Fruit fly (Drosophila melanogaster) Kc167 (cell line): ENCODE results near the gene krz.

Experiments used
- Myc ChIP-seq: fragments of >200 bp; optimal IDR thresholded peaks from 2 replicates; lab custom pipeline; 2017; ENCODE audit warnings: missing external identifiers
- Sin3A ChIP-seq: fragments of >200 bp; optimal IDR thresholded peaks from 2 replicates; lab custom pipeline; 2018; ENCODE audit warnings: missing external identifiers
- h ChIP-seq: fragments of >200 bp; optimal IDR thresholded peaks from 3 replicates; lab custom pipeline; 2018; ENCODE audit warnings: missing external identifiers
- insv ChIP-seq: fragments of >200 bp; optimal IDR thresholded peaks from 3 replicates; lab custom pipeline; 2018; ENCODE audit warnings: missing external identifiers
- psq ChIP-seq: fragments of >200 bp; optimal IDR thresholded peaks from 2 replicates; lab custom pipeline; 2017; ENCODE audit warnings: missing external identifiers
- ttk ChIP-seq: sonication (Bioruptor generic); optimal IDR thresholded peaks from 2 replicates; lab custom pipeline; 2017; ENCODE audit warnings: missing external identifiers

The krz gene

dm6 chr3R:32051782-32052503 lies at the start of gene krz, which contains the start of gene mod:
Gene krz (minus strand): TSS chr3R:32051993.
Gene mod (plus strand): TSS chr3R:32052060.
- no peak for TF ChIP-seq Myc
- no peak for TF ChIP-seq ttk (lab: Kevin White, UChicago)
- TF ChIP-seq insv (lab: Kevin White, UChicago), result no peak
- TF ChIP-seq psq (lab: Kevin White, UChicago), result no peak
- TF ChIP-seq h (lab: Kevin White, UChicago), result no peak

DNA sequence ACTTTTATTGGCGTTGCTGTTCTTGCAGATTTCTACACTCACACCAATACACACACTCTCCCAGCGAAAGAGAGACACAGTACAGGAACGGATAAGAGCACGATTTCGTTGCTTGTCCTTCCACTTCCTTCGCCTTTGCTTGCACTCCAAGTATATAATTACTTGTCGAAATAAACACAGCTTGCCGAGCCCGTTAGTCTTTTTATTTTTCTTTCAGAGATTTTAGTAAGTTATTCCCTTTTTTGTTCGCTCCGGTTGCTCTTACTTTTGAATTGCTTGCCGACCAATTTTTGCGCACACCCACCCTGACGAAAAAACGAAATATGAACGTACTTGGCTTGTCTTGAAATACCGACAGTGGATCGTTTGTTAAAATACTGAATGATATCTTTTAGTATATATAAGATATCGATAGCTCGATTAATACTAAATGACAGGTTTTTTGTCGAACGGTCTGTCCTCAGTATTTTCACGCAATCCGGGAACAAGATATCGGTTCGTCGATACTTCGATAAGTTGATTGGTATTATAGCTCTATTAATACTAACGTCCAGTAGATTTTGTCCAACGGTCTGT lies 16.4 kb upstream of the krz start, which contains the start of gene Map205:
Map205 (minus strand) TSS at position 332 of the 576 bp plus-strand sequence.
- TF ChIP-seq h (lab: Kevin White, UChicago) (peak; percentile 50), ttk (lab: Kevin White, UChicago) (no peak)

dm6 chr3R:32060214-32060613 lies 8.4 kb upstream of the krz start:
- no peak for TF ChIP-seq psq (lab: Kevin White, UChicago)
- no peak for TF ChIP-seq ttk (lab: Kevin White, UChicago)
- TF ChIP-seq h (lab: Kevin White, UChicago), result no peak
- no peak for TF ChIP-seq Sin3A (lab: Kevin White, UChicago)
- no peak for TF ChIP-seq insv (lab: Kevin White, UChicago)
- TF ChIP-seq Myc, result no peak

DNA sequence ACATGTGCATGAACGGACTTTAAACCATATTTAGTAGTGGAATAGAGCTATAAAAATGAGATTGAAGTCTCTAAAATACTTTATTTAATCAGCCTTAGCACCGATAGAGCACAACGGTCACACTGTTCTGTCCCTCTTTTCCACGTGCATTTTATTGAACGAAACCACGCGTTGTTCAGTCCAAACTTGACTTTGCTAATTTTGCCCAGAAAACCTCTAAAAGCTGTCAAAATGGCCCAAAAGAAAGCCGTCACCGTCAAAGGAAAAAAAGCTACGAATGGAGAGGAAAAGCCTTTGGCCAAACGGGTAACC lies 667 bp upstream of the krz start:
- TF ChIP-seq psq (lab: Kevin White, UChicago), result no peak
- no peak for TF ChIP-seq h (lab: Kevin White, UChicago)
- TF ChIP-seq ttk (lab: Kevin White, UChicago), result no peak
- TF ChIP-seq Sin3A (lab: Kevin White, UChicago), result no peak
- TF ChIP-seq insv (lab: Kevin White, UChicago), result no peak
- no peak for TF ChIP-seq Myc

- TF ChIP-seq h (lab: Kevin White, UChicago), result no peak
- no peak for TF ChIP-seq Myc
- TF ChIP-seq ttk (lab: Kevin White, UChicago), result no peak
- no peak for TF ChIP-seq insv (lab: Kevin White, UChicago)
- TF ChIP-seq Sin3A (lab: Kevin White, UChicago), result no peak
- no peak for TF ChIP-seq psq (lab: Kevin White, UChicago)
Observed at dm6 chr3R:32050685-32051084, 1.1 kb downstream of the krz start.

dm6 chr3R:32046658-32047057 lies 5.1 kb downstream of the krz start:
- TF ChIP-seq ttk (lab: Kevin White, UChicago), result no peak
- TF ChIP-seq insv (lab: Kevin White, UChicago), result no peak
- TF ChIP-seq Sin3A (lab: Kevin White, UChicago), result no peak
- no peak for TF ChIP-seq h (lab: Kevin White, UChicago)
- no peak for TF ChIP-seq psq (lab: Kevin White, UChicago)
- TF ChIP-seq Myc, result no peak

DNA sequence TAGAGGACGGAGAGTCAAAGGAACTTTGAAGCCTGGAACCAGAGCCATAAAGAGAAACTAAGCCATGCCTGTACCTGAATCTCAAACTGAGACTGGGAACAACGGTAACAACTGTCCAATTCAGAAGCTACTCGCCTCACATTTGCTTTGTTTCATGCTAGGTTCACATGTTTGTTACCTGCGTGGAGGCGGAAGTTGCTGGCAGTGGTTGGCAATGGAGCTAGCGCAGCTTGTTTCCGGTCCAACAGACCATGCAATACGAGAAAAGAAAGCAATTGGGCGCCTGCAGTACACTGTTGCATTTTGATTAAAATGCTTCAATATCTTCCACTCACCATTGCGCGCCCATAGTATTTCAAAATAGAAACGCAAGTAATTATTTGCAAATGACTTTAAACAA lies 8.0 kb downstream of the krz start:
- no peak for TF ChIP-seq ttk (lab: Kevin White, UChicago)
- TF ChIP-seq insv (lab: Kevin White, UChicago), result no peak
- no peak for TF ChIP-seq psq (lab: Kevin White, UChicago)
- TF ChIP-seq Sin3A (lab: Kevin White, UChicago), result no peak
- no peak for TF ChIP-seq h (lab: Kevin White, UChicago)
- TF ChIP-seq Myc, result no peak

DNA sequence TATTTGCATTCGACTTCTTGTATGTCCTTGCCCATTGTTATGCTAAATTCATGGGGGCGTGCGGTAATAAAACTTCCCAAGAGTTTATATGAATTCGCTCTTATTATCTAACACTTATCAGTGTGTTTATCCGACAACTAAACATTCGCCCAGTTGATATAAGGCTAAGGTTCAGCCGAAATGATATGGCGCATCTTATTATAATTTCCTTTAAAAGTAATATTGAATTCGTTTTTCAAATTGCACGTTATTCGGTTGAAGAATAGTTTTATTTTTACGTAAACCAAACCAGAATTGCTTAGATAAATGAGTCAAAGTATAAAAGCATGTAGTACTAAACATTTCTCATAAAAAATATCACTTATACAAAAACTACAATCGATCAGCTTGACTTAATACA lies 13.8 kb downstream of the krz start, which contains the start of gene Pos:
Pos (plus strand) TSS at position 301 of the 400 bp plus-strand sequence.
- TF ChIP-seq Sin3A (lab: Kevin White, UChicago), result no peak
- no peak for TF ChIP-seq h (lab: Kevin White, UChicago)
- TF ChIP-seq psq (lab: Kevin White, UChicago), result no peak
- TF ChIP-seq ttk (lab: Kevin White, UChicago), result no peak
- no peak for TF ChIP-seq insv (lab: Kevin White, UChicago)
- TF ChIP-seq Myc, result no peak

- TF ChIP-seq insv (lab: Kevin White, UChicago) (no peak), ttk (lab: Kevin White, UChicago) (no peak), Myc (no peak), psq (lab: Kevin White, UChicago) (no peak), h (lab: Kevin White, UChicago) (no peak)
Observed at dm6 chr3R:32032885-32033284, 18.9 kb downstream of the krz start.

DNA sequence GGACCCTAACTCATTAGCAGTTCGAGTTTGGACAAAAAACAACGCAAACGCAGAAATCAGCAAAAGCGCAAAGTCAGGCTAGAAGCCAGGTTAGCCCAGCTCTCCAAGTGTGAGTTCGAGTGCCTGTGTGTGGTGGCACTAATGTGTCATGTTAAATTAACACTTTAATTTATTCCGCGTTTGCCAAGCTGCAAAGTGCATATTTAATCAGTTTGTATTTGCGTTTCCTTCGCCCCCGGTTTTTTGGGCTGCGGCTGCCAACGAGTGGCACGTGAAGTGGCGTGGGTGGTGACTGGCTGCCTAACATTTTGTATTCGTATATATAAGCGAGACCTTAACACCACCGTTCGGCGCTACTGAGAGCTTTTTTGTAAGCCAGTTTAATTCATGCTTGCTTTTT lies 22.7 kb downstream of the krz start:
- no peak for TF ChIP-seq Myc
- TF ChIP-seq Sin3A (lab: Kevin White, UChicago), result no peak
- no peak for TF ChIP-seq insv (lab: Kevin White, UChicago)
- TF ChIP-seq h (lab: Kevin White, UChicago), result no peak
- TF ChIP-seq psq (lab: Kevin White, UChicago), result no peak
- no peak for TF ChIP-seq ttk (lab: Kevin White, UChicago)

dm6 chr3R:32022088-32022487 lies 29.7 kb downstream of the krz start:
- TF ChIP-seq ttk (lab: Kevin White, UChicago), result no peak
- TF ChIP-seq h (lab: Kevin White, UChicago), result no peak
- no peak for TF ChIP-seq Sin3A (lab: Kevin White, UChicago)
- TF ChIP-seq insv (lab: Kevin White, UChicago), result no peak
- TF ChIP-seq Myc, result no peak
- TF ChIP-seq psq (lab: Kevin White, UChicago), result no peak
